Worm (Caenorhabditis elegans): Measurements from ENCODE around the gene W08G11.3.
"Not testable (repeated sequence)": the region's sequence is repeated elsewhere in the genome, so short reads cannot be mapped to it uniquely, and the experiment has no call there.

Gene W08G11.3

DNA sequence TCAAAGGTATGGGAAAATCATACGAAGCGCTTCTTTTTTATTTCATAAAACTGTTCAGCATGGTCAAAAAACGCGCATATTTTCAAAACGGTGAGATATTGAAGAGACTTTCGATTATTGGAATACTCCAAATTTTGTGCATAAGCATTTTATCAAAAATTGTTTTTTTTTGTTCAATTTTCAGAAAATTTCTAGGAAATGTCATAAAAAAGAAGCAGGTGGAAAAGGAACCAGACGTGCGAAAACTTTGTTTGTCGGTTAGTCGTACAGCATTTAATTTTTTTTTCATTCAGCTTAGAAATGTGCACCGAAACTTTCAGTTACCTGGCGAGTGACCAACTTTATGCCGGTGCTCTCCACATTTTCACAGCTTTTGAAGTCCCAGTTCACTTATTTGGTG lies 34.1 kb upstream of the W08G11.3 start, which contains the start of gene srh-167:
Gene srh-167, plus strand, starts transcription at position 301 of the 400 bp plus-strand sequence.
- TF ChIP-seq spr-1 (tag; optimal IDR thresholded peaks at IDR 0.05) (no peak), nhr-111 (GFP tag; optimal IDR thresholded peaks at IDR 0.05) (no peak), nhr-25 (tag; optimal IDR thresholded peaks at IDR 0.05; ENCODE audit: borderline replicate concordance, insufficient read depth) (no peak), lin-29 (GFP tag; IDR thresholded peaks at IDR 0.05) (no peak), mdt-29 (GFP tag; IDR thresholded peaks at IDR 0.05) (no peak), snpc-4 (tag; optimal IDR thresholded peaks at IDR 0.05) (no peak), lim-7 (GFP tag; IDR thresholded peaks at IDR 0.05) (no peak)

DNA sequence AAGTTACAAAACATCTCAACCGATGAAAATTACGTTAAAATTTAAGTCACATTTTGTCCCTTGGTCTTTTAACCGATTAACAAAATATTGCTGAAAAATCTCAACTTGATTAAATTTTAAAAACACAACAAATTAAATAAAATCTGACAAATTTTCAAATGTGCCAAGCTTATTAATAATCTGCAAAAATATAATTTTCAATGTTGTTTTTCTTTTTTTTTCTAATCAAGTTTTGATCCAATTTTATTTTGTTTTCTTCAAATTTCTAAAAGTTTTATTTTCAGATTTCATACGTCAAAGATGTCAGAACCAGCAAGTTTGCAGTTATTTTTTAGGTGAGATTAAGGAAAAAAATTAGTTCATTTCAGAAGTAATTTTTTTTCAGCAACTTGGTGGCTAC lies 31.2 kb upstream of the W08G11.3 start, which contains the start of gene srw-87:
Gene srw-87, plus strand, starts transcription at position 301 of the 400 bp plus-strand sequence.
- no peak for TF ChIP-seq tra-1 (GFP tag; IDR thresholded peaks at IDR 0.05)
- no peak for TF ChIP-seq ctbp-1 (GFP tag; IDR thresholded peaks at IDR 0.05)
- TF ChIP-seq hmg-1.1 (GFP tag; IDR thresholded peaks at IDR 0.05), result no peak
- no peak for TF ChIP-seq spr-3 (GFP tag; optimal IDR thresholded peaks at IDR 0.05)
- TF ChIP-seq nhr-111 (GFP tag; optimal IDR thresholded peaks at IDR 0.05), result no peak
- TF ChIP-seq T20F7.1 (GFP tag; optimal IDR thresholded peaks at IDR 0.05), result no peak
- no peak for TF ChIP-seq lim-7 (GFP tag; IDR thresholded peaks at IDR 0.05)
- TF ChIP-seq nhr-6 (tag; optimal IDR thresholded peaks at IDR 0.05), result no peak
- no peak for TF ChIP-seq mep-1 (tag; optimal IDR thresholded peaks at IDR 0.05)
- TF ChIP-seq aha-1 (tag), result no peak
- no peak for TF ChIP-seq Y105C5A.15 (GFP tag; IDR thresholded peaks at IDR 0.05)
- TF ChIP-seq mdt-29 (GFP tag; IDR thresholded peaks at IDR 0.05), result no peak
- no peak for TF ChIP-seq lin-15B (tag; optimal IDR thresholded peaks at IDR 0.05)
- TF ChIP-seq unc-62 (GFP tag; optimal IDR thresholded peaks at IDR 0.05 in 1 of 2), result no peak
- no peak for TF ChIP-seq unc-62 (tag; optimal IDR thresholded peaks at IDR 0.05)
- no peak for TF ChIP-seq lin-39 (tag; optimal IDR thresholded peaks at IDR 0.05)
- no peak for TF ChIP-seq snpc-1.2 (GFP tag; IDR thresholded peaks at IDR 0.05)
- TF ChIP-seq vab-7 (GFP tag; IDR thresholded peaks at IDR 0.05), result no peak

DNA sequence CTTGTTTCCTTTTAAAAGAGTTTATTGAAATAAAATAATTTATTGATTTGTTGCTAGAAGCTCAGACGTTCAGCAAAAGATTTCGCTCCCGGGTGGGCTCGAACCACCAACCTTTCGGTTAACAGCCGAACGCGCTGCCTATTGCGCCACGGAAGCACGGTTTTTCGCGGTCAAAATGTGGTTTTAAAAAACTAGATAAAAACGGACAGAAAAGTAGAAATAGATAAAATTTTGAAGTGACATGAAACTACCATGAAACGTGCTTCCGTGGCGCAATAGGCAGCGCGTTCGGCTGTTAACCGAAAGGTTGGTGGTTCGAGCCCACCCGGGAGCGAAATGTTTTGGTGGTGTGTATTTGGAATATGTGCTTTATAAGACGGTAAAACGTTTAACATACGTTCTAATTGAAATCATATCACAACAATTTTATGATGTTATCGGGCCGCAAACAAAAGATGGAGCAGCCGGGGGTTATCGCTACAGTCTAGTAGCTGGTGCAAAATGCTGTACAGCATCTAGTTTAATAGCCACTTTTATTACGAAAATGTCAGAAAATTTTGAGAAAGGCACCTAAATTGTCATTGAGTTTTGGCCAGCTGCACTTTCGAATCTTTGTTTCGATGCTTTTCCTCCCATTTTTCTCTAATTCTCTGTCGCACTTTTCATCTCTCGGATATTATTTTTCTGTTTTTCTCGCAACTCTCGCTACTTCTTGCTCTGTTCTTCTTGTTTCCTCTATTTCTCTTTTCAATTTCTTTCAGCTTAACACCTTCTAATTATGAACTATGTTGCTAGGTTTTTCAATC lies 29.0 kb upstream of the W08G11.3 start, which contains the start of gene slc-9B.2:
Gene slc-9B.2, plus strand, starts transcription at position 756 of the 806 bp plus-strand sequence.
- TF ChIP-seq lim-7 (GFP tag; IDR thresholded peaks at IDR 0.05), result peak; percentile 65
- TF ChIP-seq unc-130 (GFP tag; optimal IDR thresholded peaks at IDR 0.05), result peak; percentile 1
- 0 out of 2 replicates have a peak, but pooled peaks have one; percentile 37 for TF ChIP-seq F26F4.8 (GFP tag; conservative IDR thresholded peaks at IDR 0.05)
- peak; percentile 38 for TF ChIP-seq dve-1 (tag; optimal IDR thresholded peaks at IDR 0.05; ENCODE audit: insufficient read depth)
- peak; percentile 66 for TF ChIP-seq dmd-6 (GFP tag; IDR thresholded peaks at IDR 0.05)
- TF ChIP-seq daf-16 (GFP tag; optimal IDR thresholded peaks at IDR 0.05); pha-4 (tag; optimal IDR thresholded peaks at IDR 0.05): not testable (repeated sequence)
- peak; percentile 73 for TF ChIP-seq daf-16 (tag; optimal IDR thresholded peaks at IDR 0.05)
- 0 out of 2 replicates have a peak, but pooled peaks have one; percentile 26 for TF ChIP-seq zip-11 (GFP tag; IDR thresholded peaks at IDR 0.05)
- TF ChIP-seq Y105C5A.15 (GFP tag; IDR thresholded peaks at IDR 0.05), result 0 out of 2 replicates have a peak, but pooled peaks have one; percentile 60
- 0 out of 2 replicates have a peak, but pooled peaks have one; percentile 39 for TF ChIP-seq ZK337.2 (GFP tag; IDR thresholded peaks at IDR 0.05)
- TF ChIP-seq lin-38 (GFP tag; IDR thresholded peaks at IDR 0.05), result peak; percentile 58
- TF ChIP-seq hlh-11 (tag; optimal IDR thresholded peaks at IDR 0.05), result peak; percentile 39
- peak; percentile 54; the same call in 1 of the 2 replicates for TF ChIP-seq vab-7 (GFP tag; IDR thresholded peaks at IDR 0.05)
- peak; percentile 8 for TF ChIP-seq hlh-30 (tag; optimal IDR thresholded peaks at IDR 0.05; ENCODE audit: insufficient read depth)
- TF ChIP-seq pha-4 (GFP tag; IDR thresholded peaks at IDR 0.05), result peak; percentile 68; the same call in 1 of the 2 replicates
- TF ChIP-seq nhr-102 (tag; optimal IDR thresholded peaks at IDR 0.05), result peak; percentile 44
- peak; percentile 72 for TF ChIP-seq nhr-48 (tag; optimal IDR thresholded peaks at IDR 0.05)
- TF ChIP-seq aha-1 (tag), result peak; percentile 15
- 0 out of 2 replicates have a peak, but pooled peaks have one; percentile 55 for TF ChIP-seq tra-1 (GFP tag; IDR thresholded peaks at IDR 0.05)
- peak; percentile 86 for TF ChIP-seq php-3 (GFP tag; IDR thresholded peaks at IDR 0.05)
- 0 out of 2 replicates have a peak, but pooled peaks have one; percentile 57 for TF ChIP-seq arid-1 (GFP tag; conservative IDR thresholded peaks at IDR 0.05)
- peak; percentile 76 for TF ChIP-seq snpc-1.2 (GFP tag; IDR thresholded peaks at IDR 0.05)

Data from whole organism, L4 larva.